Fruit fly (Drosophila melanogaster) S2 (cell line): ENCODE measurements around the gene CG6225.

Experiments used
- CG8478 ChIP-seq: fragments of >200 bp; optimal IDR thresholded peaks from 2 replicates; lab custom pipeline; 2018
- CTCF ChIP-seq, 2 experiments: fragments of >200 bp; optimal IDR thresholded peaks; 2 replicates each; lab custom pipeline; 2018

DNA sequence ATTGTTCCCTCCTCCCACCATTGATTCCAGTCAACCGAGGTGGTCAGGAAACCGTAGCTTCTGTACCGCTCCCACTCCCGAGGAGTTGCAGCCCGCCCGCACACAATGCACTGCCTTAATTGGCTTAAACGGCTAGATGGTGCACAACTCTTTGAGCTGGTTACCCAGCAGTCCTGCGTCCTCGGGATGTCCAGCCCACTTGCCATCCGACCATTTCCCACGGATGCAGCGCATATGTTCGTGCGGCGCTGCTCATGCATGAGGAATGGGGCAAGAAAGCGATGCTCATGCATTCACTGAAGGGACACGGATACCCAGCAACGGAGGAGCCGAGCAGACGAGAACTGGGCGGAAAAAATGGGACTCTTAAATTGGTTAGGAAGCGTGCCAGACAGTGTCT lies 38.8 kb upstream of the CG6225 start:
- no peak for TF ChIP-seq CG8478 (lab: Kevin White, UChicago)
- no peak for TF ChIP-seq CTCF (optimal IDR thresholded peaks at IDR 0.05; lab: Kevin White, UChicago)
